Worm (Caenorhabditis elegans) whole organism, L3 larva: ENCODE data around the gene sre-21.

Experiments used
- ama-1 ChIP-seq: fragments of 150-350 bp; optimal IDR thresholded peaks from 2 replicates; lab custom pipeline; 2018
- elt-1 ChIP-seq: fragments of 150-350 bp; optimal IDR thresholded peaks from 2 replicates; lab custom pipeline; 2014; ENCODE audit warnings: missing biosample characterization, missing genetic modification characterization
- fos-1 ChIP-seq: fragments of 150-350 bp; optimal IDR thresholded peaks from 2 replicates; lab custom pipeline; 2014; ENCODE audit warnings: missing biosample characterization, missing genetic modification characterization
- mdl-1 ChIP-seq: fragments of 150-350 bp; optimal IDR thresholded peaks from 2 replicates; lab custom pipeline; 2014; ENCODE audit warnings: missing biosample characterization, missing genetic modification characterization
- pqm-1 ChIP-seq: fragments of 150-350 bp; optimal IDR thresholded peaks from 2 replicates; lab custom pipeline; 2017; ENCODE audit warnings: missing biosample characterization, missing genetic modification characterization, inconsistent platforms
- tbx-2 ChIP-seq: sonication (generic microtip); optimal IDR thresholded peaks from 2 replicates; lab custom pipeline; 2016; ENCODE audit warnings: mild to moderate bottlenecking, missing genetic modification characterization, missing compliant biosample characterization
- unc-62 ChIP-seq: fragments of 150-350 bp; sonication (generic microtip); optimal IDR thresholded peaks from 4 replicates; lab custom pipeline; 2014; ENCODE audit warnings: missing biosample characterization, missing genetic modification reagents, missing genetic modification characterization
- ztf-11 ChIP-seq: fragments of 150-350 bp; optimal IDR thresholded peaks from 2 replicates; lab custom pipeline; 2014; ENCODE audit warnings: missing biosample characterization, missing genetic modification characterization

DNA sequence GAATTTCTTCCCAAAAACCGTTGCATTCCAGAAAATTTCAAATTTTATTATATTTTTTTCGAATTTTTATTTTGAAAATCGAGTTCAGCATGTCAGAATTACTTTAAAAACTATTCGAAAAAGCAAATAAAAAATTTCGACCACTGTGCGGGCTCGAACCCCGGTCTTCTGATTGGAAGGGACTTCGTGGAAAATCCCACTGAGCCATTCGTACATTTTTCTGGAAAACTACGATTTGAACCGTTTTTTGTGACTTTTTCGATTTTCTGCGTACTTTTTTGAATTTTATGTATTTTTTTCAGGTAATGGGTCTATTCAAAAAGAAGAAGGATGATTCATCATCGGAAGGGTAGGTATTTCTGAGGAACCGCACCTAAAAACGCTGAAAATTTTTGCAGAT lies 17.4 kb downstream of the sre-21 start, which contains the start of gene pgp-9:
- TF ChIP-seq ztf-11 (tag; lab: Kevin White, UChicago) (no peak), fos-1 (tag; lab: Kevin White, UChicago) (no peak), tbx-2 (tag; lab: Kevin White, UChicago) (no peak), elt-1 (tag; lab: Kevin White, UChicago) (no peak), mdl-1 (no peak), ama-1 (lab: Kevin White, UChicago) (no peak), pqm-1 (tag; lab: Kevin White, UChicago) (no peak), unc-62 (GFP tag; lab: Kevin White, UChicago) (no peak)
